Worm (Caenorhabditis elegans) whole organism, midembryonic: Measurements from ENCODE around the gene ref-1.

ENCODE experiments used
- T22C8.4 ChIP-seq: fragments of 200-800 bp; sonication (Bioruptor generic); IDR thresholded peaks from 2 replicates; pipeline ENCODE4 v1.3.6; 2022; ENCODE audit warnings: missing genetic modification characterization, missing compliant biosample characterization
- cog-1 ChIP-seq: sonication (generic microtip); optimal IDR thresholded peaks from 2 replicates; lab custom pipeline; 2016; ENCODE audit warnings: missing genetic modification characterization, missing compliant biosample characterization
- flt-1 ChIP-seq: fragments of 200-800 bp; sonication (Bioruptor generic); IDR thresholded peaks from 2 replicates; pipeline ENCODE4 v1.3.6; 2022; ENCODE audit warnings: missing genetic modification characterization, missing compliant biosample characterization
- klf-2 ChIP-seq: fragments of 200-800 bp; sonication (Bioruptor generic); conservative IDR thresholded peaks from 2 replicates; pipeline ENCODE4 v1.3.6; 2022; ENCODE audit warnings: missing genetic modification reagents, missing genetic modification characterization, missing compliant biosample characterization
- med-1 ChIP-seq: sonication (generic microtip); optimal IDR thresholded peaks from 2 replicates; lab custom pipeline; 2017; ENCODE audit warnings: missing genetic modification characterization, mild to moderate bottlenecking, missing compliant biosample characterization, antibody characterized with exemption, missing genetic modification reagents; ENCODE audit not compliant: insufficient read depth
- ref-1 ChIP-seq: fragments of 200-800 bp; sonication (Bioruptor generic); conservative IDR thresholded peaks from 2 replicates; pipeline ENCODE4 v1.3.6; 2022; ENCODE audit warnings: missing genetic modification reagents, missing genetic modification characterization, missing compliant biosample characterization
- tab-1 ChIP-seq: fragments of 200-800 bp; sonication (Bioruptor generic); IDR thresholded peaks from 2 replicates; pipeline ENCODE4 v1.3.6; 2022; ENCODE audit warnings: missing genetic modification characterization, missing compliant biosample characterization
- ztf-23 ChIP-seq: fragments of 200-800 bp; sonication (Bioruptor generic); IDR thresholded peaks from 2 replicates; pipeline ENCODE4 v1.3.6; 2022; ENCODE audit warnings: missing genetic modification reagents, missing genetic modification characterization, missing compliant biosample characterization
- ztf-29 ChIP-seq: fragments of 200-800 bp; sonication (Bioruptor generic); IDR thresholded peaks from 2 replicates; pipeline ENCODE4 v1.3.6; 2022; ENCODE audit warnings: missing genetic modification reagents, missing genetic modification characterization, missing compliant biosample characterization

The ref-1 gene

DNA sequence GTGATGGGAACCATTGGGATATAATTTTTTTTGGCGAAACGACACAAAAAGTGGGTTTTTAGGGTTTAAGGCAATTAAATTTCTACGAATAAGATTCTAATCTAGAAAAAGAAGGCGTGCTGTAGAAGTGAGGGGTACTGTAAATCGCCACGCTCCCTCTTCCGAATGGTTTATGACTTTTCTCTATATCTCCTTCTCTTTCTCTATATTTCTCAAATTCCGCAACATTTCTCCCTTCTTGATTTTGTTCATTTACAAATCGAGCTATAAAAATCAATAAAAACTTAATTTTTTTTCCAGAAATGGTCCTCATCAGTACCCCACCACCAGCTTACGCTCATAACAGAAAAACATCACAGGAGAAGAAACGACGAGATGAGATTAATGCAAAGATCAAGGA lies at the start of gene ref-1:
TSS of gene ref-1 (plus strand) at position 301 of the 400 bp plus-strand sequence.
- no peak for TF ChIP-seq klf-2 (GFP tag; lab: Robert Waterston, UW)
- no peak for TF ChIP-seq ztf-23 (GFP tag; lab: Robert Waterston, UW)
- TF ChIP-seq T22C8.4 (GFP tag; lab: Robert Waterston, UW), result no peak
- no peak for TF ChIP-seq cog-1 (tag; lab: Kevin White, UChicago)
- no peak for TF ChIP-seq flt-1 (GFP tag; lab: Robert Waterston, UW)
- no peak for TF ChIP-seq ztf-29 (GFP tag; lab: Robert Waterston, UW)
- TF ChIP-seq tab-1 (GFP tag; lab: Robert Waterston, UW), result no peak
- no peak for TF ChIP-seq ref-1 (GFP tag; lab: Robert Waterston, UW)
- TF ChIP-seq med-1, result no peak

DNA sequence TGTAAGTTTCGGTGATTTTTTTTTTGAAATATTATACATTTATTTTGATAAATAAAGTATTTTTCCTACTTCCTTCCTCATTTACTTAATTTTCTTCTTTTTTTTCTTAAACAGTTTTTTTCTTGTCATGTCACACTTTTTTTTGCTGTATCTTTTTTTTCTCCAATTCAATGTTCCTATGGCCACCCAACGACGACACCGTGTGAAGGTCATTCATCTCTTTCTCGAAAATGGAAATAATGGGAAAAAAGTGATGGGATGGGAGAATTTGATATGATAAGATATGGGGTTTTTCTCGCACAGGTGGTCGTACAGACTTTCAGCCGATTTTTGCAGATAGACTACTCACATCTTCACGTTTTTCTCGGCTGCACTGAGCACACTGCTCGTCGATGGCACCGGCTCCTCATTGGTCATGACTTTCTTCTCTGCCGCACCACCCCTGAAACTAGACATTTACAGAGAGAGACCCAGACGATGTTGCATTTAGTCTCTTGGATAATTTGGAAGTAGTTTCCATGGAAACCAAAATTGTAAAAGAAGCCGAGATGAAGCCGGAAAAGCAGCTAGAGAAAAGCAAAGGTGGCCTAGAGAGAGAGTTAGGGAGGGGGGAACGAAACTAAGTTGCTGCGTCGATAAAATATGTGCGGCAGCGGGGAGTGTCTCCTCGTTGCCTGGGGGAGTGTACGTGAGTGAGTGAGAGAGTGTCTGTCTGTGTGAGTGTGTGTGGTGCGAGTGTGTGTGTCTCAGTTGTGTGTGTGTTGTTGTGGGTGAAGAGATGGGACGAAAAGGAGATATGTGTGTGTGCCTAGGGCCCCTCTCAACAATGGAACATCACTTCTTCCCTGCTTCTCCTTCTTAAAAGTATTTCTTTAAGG lies 49.1 kb upstream of the ref-1 start, which contains the start of gene daf-19:
TSS of gene daf-19 (minus strand) at position 442 of the 878 bp plus-strand sequence.
- TF ChIP-seq med-1, result no peak
- TF ChIP-seq flt-1 (GFP tag; lab: Robert Waterston, UW), result peak; percentile 83
- TF ChIP-seq T22C8.4 (GFP tag; lab: Robert Waterston, UW), result peak; percentile 52; the same call in 1 of the 2 replicates
- peak; percentile 70 for TF ChIP-seq cog-1 (tag; lab: Kevin White, UChicago)
- TF ChIP-seq klf-2 (GFP tag; lab: Robert Waterston, UW), result 0 out of 2 replicates have a peak, but pooled peaks have one; percentile 21
- no peak for TF ChIP-seq tab-1 (GFP tag; lab: Robert Waterston, UW)
- 0 out of 2 replicates have a peak, but pooled peaks have one; percentile 18 for TF ChIP-seq ref-1 (GFP tag; lab: Robert Waterston, UW)
- peak; percentile 84 for TF ChIP-seq ztf-23 (GFP tag; lab: Robert Waterston, UW)
- TF ChIP-seq ztf-29 (GFP tag; lab: Robert Waterston, UW), result peak; percentile 87

DNA sequence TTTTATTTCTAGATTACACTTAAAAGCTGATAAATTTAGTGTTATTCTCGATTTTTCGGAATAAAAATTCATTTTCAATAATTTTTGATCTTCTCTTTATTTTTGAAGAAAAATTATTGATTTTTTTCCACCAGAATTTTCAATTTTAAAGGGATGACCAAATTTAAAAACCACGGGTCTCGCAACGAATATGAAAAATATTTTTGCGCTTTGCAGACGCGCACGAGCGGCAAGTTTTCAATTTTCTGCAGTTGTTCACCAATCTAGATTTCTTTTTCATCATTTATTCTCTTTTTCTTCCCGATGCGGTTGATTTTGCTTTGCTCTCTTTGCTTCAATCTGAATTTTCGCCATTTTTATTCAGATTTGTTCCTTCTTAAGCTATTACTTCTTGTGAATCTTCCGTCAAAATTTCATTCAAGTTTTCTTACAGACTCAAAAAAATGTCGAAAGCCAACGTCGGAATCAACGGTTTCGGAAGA lies 47.4 kb upstream of the ref-1 start, which contains the start of gene gpd-4:
TSS of gene gpd-4 (plus strand) at position 432 of the 482 bp plus-strand sequence.
- TF ChIP-seq ztf-29 (GFP tag; lab: Robert Waterston, UW) (no peak), T22C8.4 (GFP tag; lab: Robert Waterston, UW) (0 out of 2 replicates have a peak, but pooled peaks have one; percentile 17)

DNA sequence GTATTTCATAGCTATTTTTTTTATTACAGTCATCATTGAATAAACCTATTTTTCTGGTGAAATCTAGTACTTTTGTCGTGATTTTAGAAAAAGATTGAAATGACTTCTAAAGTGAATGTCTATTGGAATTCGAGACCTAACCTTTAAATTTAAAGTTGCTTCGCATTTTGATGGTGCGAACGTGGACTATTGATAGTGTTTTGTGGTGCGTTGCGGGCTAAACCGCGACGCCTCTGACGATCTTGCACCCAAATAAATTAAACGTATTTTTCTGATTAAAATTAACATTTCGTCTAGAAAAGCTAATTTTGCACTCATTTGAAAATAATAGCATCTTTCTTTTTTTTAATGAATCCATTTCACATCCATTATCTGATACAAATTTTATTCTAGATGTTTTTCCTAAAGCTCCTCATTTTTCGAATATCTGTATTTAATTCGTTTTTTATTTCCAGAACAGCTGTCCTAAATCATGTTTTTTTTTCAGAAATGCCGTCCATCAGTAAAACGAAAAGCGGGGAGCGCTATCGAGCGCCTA lies 45.8 kb upstream of the ref-1 start, which contains the start of gene wbp-11:
TSS of gene wbp-11 (plus strand) at position 488 of the 538 bp plus-strand sequence.
- TF ChIP-seq med-1 (no peak), T22C8.4 (GFP tag; lab: Robert Waterston, UW) (no peak), tab-1 (GFP tag; lab: Robert Waterston, UW) (no peak), ref-1 (GFP tag; lab: Robert Waterston, UW) (no peak), klf-2 (GFP tag; lab: Robert Waterston, UW) (no peak), ztf-23 (GFP tag; lab: Robert Waterston, UW) (no peak), flt-1 (GFP tag; lab: Robert Waterston, UW) (no peak), cog-1 (tag; lab: Kevin White, UChicago) (no peak), ztf-29 (GFP tag; lab: Robert Waterston, UW) (no peak)

DNA sequence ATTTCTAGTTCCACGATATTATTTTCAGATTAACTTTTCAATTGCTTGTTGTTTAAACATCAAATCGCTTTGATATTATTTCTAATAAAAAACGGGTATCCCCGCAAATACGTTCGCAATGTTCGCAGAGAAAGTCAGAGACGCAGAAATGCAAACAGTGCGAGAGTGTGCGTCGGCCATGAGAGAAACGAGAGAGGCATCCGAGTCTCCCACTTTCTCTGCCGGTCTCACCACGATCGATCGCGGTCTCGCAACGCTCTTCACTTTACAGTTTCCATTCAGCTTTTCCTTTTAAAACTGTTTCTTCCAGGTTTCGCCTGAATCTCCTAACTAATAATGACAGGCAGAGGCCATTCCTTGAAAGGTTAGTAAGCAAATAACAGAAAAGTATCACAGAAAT lies 43.9 kb upstream of the ref-1 start, which contains the start of gene F33H1.4:
TSS of gene F33H1.4 (plus strand) at position 311 of the 400 bp plus-strand sequence.
- TF ChIP-seq T22C8.4 (GFP tag; lab: Robert Waterston, UW) (peak; percentile 37; the same call in 1 of the 2 replicates), klf-2 (GFP tag; lab: Robert Waterston, UW) (no peak)

DNA sequence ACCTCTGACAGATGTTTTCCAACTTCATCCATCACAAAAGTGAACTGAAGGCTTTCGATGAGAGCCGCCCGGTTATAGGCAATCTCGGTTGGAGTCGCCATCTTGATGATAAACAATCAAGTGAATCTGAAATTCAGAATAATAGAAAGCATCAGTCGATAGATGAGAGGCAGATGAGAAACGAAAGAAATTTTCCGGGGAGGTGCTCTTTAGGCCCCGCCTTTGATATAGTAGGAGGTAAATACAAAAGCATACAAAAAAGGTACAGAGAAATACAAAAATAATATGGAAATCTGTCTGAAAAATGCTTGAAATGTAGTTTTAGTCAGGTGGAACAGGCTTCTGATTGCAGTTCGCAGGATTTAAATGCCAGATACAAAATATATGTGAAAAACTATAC lies 35.6 kb upstream of the ref-1 start, which contains the start of gene srd-1:
TSS of gene srd-1 (minus strand) at position 101 of the 400 bp plus-strand sequence.
- no peak for TF ChIP-seq med-1
- no peak for TF ChIP-seq ref-1 (GFP tag; lab: Robert Waterston, UW)

DNA sequence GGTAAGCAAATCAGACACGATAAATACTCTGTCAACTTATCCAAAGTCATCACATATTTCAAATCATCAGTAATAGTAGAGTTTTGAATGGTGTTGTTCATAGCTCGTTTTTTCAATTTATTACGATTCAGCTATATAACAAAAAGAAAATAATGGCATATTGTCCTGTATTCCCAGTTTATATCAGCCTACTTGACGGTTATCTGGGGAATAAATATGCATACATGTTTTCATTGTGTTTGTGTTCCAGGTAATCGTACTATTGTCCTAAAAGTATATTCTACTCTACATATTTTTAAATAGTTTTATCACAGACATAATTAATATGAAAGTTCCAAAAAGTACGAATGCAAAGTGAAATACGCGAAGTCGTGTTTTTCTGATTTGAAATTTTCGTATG lies 30.5 kb upstream of the ref-1 start, which contains the start of gene srd-2:
TSS of gene srd-2 (minus strand) at position 101 of the 400 bp plus-strand sequence.
- TF ChIP-seq ztf-23 (GFP tag; lab: Robert Waterston, UW) (no peak), ztf-29 (GFP tag; lab: Robert Waterston, UW) (no peak), flt-1 (GFP tag; lab: Robert Waterston, UW) (no peak), cog-1 (tag; lab: Kevin White, UChicago) (no peak), klf-2 (GFP tag; lab: Robert Waterston, UW) (no peak), tab-1 (GFP tag; lab: Robert Waterston, UW) (no peak), med-1 (no peak), T22C8.4 (GFP tag; lab: Robert Waterston, UW) (no peak)

DNA sequence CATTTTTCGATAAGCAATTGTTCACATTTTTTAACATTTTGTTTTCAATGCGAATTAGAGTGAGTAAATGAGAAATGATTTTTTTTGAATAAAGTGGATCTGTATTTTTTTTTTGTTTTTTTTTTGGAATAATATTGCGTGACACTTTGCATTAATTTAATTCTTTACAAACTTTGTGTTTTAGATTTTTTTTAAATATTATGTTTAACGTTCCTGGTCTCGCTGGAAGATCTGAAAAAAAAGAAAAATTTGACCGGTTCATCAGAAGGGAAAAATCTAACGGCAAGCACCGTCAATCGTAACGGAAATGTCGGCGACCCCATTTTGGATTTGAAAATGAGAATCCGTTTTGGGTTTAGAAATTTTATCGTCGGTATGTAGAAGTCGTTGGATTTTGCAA lies 28.9 kb upstream of the ref-1 start, which contains the start of gene cdc-25.4:
TSS of gene cdc-25.4 (minus strand) at position 101 of the 400 bp plus-strand sequence.
- TF ChIP-seq ref-1 (GFP tag; lab: Robert Waterston, UW) (no peak), ztf-23 (GFP tag; lab: Robert Waterston, UW) (no peak), med-1 (no peak), flt-1 (GFP tag; lab: Robert Waterston, UW) (no peak), ztf-29 (GFP tag; lab: Robert Waterston, UW) (no peak), klf-2 (GFP tag; lab: Robert Waterston, UW) (no peak), cog-1 (tag; lab: Kevin White, UChicago) (no peak), T22C8.4 (GFP tag; lab: Robert Waterston, UW) (no peak), tab-1 (GFP tag; lab: Robert Waterston, UW) (no peak)

DNA sequence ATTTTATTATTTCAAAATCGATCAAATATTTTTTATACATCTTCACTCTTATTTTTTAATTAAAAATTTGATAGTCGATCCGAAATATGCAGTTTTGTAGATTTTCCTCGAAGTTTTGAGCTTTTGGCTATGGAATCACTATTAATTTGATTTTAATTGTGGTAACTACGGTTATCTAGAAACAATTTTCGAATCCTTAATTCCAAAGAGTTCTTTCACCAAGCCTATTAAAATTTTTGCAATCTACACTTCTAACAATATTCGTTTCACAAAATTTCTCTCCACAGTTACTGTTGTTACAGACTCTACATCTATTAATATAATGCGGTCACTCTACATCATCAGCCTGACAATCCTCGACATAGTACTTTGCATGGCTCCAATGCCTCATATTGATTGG lies 26.1 kb upstream of the ref-1 start, which contains the start of gene R05H5.7:
TSS of gene R05H5.7 (plus strand) at position 301 of the 400 bp plus-strand sequence.
- TF ChIP-seq klf-2 (GFP tag; lab: Robert Waterston, UW) (no peak), tab-1 (GFP tag; lab: Robert Waterston, UW) (no peak), ztf-29 (GFP tag; lab: Robert Waterston, UW) (no peak), ref-1 (GFP tag; lab: Robert Waterston, UW) (no peak), T22C8.4 (GFP tag; lab: Robert Waterston, UW) (no peak), flt-1 (GFP tag; lab: Robert Waterston, UW) (no peak), med-1 (no peak), ztf-23 (GFP tag; lab: Robert Waterston, UW) (no peak), cog-1 (tag; lab: Kevin White, UChicago) (no peak)
